Fruit fly (Drosophila melanogaster): Measurements from ENCODE around the gene CG44521.
A peak's percentile ranks its signal among the peaks of the same experiment; 100 is the strongest.

DNA sequence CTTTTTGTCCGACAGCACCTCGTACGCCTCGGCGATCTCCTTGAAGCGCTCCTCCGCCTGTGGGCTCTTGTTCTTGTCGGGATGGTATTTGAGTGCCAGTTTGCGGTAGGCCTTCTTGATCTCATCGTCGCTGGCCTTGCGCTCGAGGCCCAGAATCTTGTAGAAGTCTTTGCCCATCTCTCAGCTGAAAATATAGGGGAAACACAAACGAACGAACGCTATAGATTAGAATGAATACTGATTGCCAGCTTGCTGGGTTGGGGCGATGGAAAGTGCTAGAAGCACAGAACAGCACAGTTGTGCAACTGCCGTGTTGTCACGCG is 38.2 kb downstream of the CG44521 start:
- no peak for TF ChIP-seq usp (GFP tag; optimal IDR thresholded peaks at IDR 0.05)
- no peak for TF ChIP-seq lola (GFP tag; optimal IDR thresholded peaks at IDR 0.05)
- TF ChIP-seq h (GFP tag; optimal IDR thresholded peaks at IDR 0.05): no peak
- TF ChIP-seq Rel (GFP tag; optimal IDR thresholded peaks at IDR 0.05): no peak
- peak; percentile 97 for TF ChIP-seq Rel (tag; optimal IDR thresholded peaks at IDR 0.05)
- TF ChIP-seq psq (GFP tag; optimal IDR thresholded peaks at IDR 0.05): no peak
- no peak for TF ChIP-seq fru (GFP tag; optimal IDR thresholded peaks at IDR 0.05)
- no peak for TF ChIP-seq pan (optimal IDR thresholded peaks at IDR 0.05)
- no peak for TF ChIP-seq jim (GFP tag; optimal IDR thresholded peaks at IDR 0.05)
- no peak for TF ChIP-seq br (GFP tag; optimal IDR thresholded peaks at IDR 0.05)

Data from whole organism, wandering third instar larva.